Worm (Caenorhabditis elegans) whole organism, L4 larva: Measurements from ENCODE around the gene C28H8.5.
A peak's percentile ranks its signal among the peaks of the same experiment; 100 is the strongest.

ENCODE experiments used
- D1046.2 ChIP-seq: fragments of 200-800 bp; sonication (Bioruptor generic); IDR thresholded peaks from 2 replicates; pipeline ENCODE4 v1.3.6; 2022; ENCODE audit warnings: missing genetic modification characterization, missing compliant biosample characterization
- F10B5.3 ChIP-seq: sonication (generic microtip); optimal IDR thresholded peaks from 2 replicates; lab custom pipeline; 2016; ENCODE audit warnings: mild to moderate bottlenecking, missing genetic modification characterization, missing compliant biosample characterization
- F26F4.8 ChIP-seq: fragments of 200-800 bp; sonication (Bioruptor generic); conservative IDR thresholded peaks from 2 replicates; pipeline ENCODE4 v1.3.6; 2022; ENCODE audit warnings: missing genetic modification characterization, missing compliant biosample characterization
- F37D6.2 ChIP-seq: sonication (generic microtip); optimal IDR thresholded peaks from 2 replicates; lab custom pipeline; 2016; ENCODE audit warnings: mild to moderate bottlenecking, missing genetic modification characterization, missing compliant biosample characterization
- R02D3.7 ChIP-seq: fragments of 150-350 bp; sonication (generic microtip); optimal IDR thresholded peaks from 3 replicates; lab custom pipeline; 2014; ENCODE audit warnings: missing biosample characterization, missing genetic modification characterization
- T26A8.4 ChIP-seq: fragments of 200-800 bp; sonication (Bioruptor generic); IDR thresholded peaks from 2 replicates; pipeline ENCODE4 v1.3.6; 2022; ENCODE audit warnings: missing genetic modification characterization, missing compliant biosample characterization
- Y5F2A.4 ChIP-seq: fragments of 200-800 bp; sonication (Bioruptor generic); optimal IDR thresholded peaks from 2 replicates; lab custom pipeline; 2018; ENCODE audit warnings: mild to moderate bottlenecking, missing genetic modification characterization, missing compliant biosample characterization
- Y75B8A.6 ChIP-seq: fragments of 200-800 bp; sonication (Bioruptor generic); IDR thresholded peaks from 2 replicates; pipeline ENCODE4 v1.3.6; 2022; ENCODE audit warnings: missing genetic modification reagents, missing genetic modification characterization, missing compliant biosample characterization
- aha-1 ChIP-seq: fragments of 150-350 bp; peaks from one replicate; lab custom pipeline; 2014; ENCODE audit warnings: missing biosample characterization, missing genetic modification characterization
- aly-2 ChIP-seq: sonication (generic microtip); optimal IDR thresholded peaks from 2 replicates; lab custom pipeline; 2018; ENCODE audit warnings: missing biosample characterization, missing genetic modification characterization
- ama-1 ChIP-seq: fragments of 150-350 bp; optimal IDR thresholded peaks from 2 replicates; lab custom pipeline; 2014; ENCODE audit warnings: inconsistent platforms, mixed read lengths
- arid-1 ChIP-seq: fragments of 200-800 bp; sonication (Bioruptor generic); conservative IDR thresholded peaks from 2 replicates; pipeline ENCODE4 v1.3.6; 2022; ENCODE audit warnings: missing genetic modification reagents, missing genetic modification characterization, missing compliant biosample characterization
- ceh-20 ChIP-seq: fragments of 200-800 bp; sonication (Bioruptor generic); IDR thresholded peaks from 2 replicates; pipeline ENCODE4 v1.3.6; 2022; ENCODE audit warnings: missing genetic modification reagents, missing genetic modification characterization, missing compliant biosample characterization
- ceh-44 ChIP-seq: fragments of 200-800 bp; sonication (Bioruptor generic); IDR thresholded peaks from 2 replicates; pipeline ENCODE4 v1.3.6; 2022; ENCODE audit warnings: missing genetic modification reagents, missing genetic modification characterization, missing compliant biosample characterization
- ceh-82 ChIP-seq: sonication (generic microtip); optimal IDR thresholded peaks from 2 replicates; lab custom pipeline; 2017; ENCODE audit warnings: missing biosample characterization, missing genetic modification characterization
- dmd-6 ChIP-seq: fragments of 200-800 bp; sonication (Bioruptor generic); IDR thresholded peaks from 2 replicates; pipeline ENCODE4 v1.3.6; 2022; ENCODE audit warnings: missing genetic modification reagents, missing genetic modification characterization, missing compliant biosample characterization
- dmd-8 ChIP-seq: fragments of 200-800 bp; sonication (Bioruptor generic); IDR thresholded peaks from 2 replicates; pipeline ENCODE4 v1.3.6; 2022; ENCODE audit warnings: missing genetic modification characterization, missing compliant biosample characterization
- dpl-1 ChIP-seq: fragments of 150-350 bp; optimal IDR thresholded peaks from 2 replicates; lab custom pipeline; 2014; ENCODE audit warnings: missing biosample characterization, missing genetic modification reagents, missing genetic modification characterization
- duxl-1 ChIP-seq: sonication (generic microtip); optimal IDR thresholded peaks from 2 replicates; lab custom pipeline; 2016; ENCODE audit warnings: mild to moderate bottlenecking, missing genetic modification characterization, moderate library complexity, missing compliant biosample characterization; ENCODE audit not compliant: poor library complexity
- dve-1 ChIP-seq: sonication (generic microtip); optimal IDR thresholded peaks from 2 replicates; lab custom pipeline; 2017; ENCODE audit warnings: antibody characterized with exemption, mild to moderate bottlenecking, missing genetic modification characterization, missing compliant biosample characterization; ENCODE audit not compliant: insufficient read depth
- egl-43 ChIP-seq: fragments of 200-800 bp; sonication (Bioruptor generic); IDR thresholded peaks from 2 replicates; pipeline ENCODE4 v1.3.6; 2022; ENCODE audit warnings: missing genetic modification reagents, missing genetic modification characterization, missing compliant biosample characterization
- fkh-10 ChIP-seq: fragments of 150-350 bp; optimal IDR thresholded peaks from 2 replicates; lab custom pipeline; 2014; ENCODE audit warnings: missing biosample characterization, missing genetic modification reagents, missing genetic modification characterization
- hlh-11 ChIP-seq: fragments of 200-800 bp; sonication (Bioruptor generic); optimal IDR thresholded peaks from 2 replicates; lab custom pipeline; 2018; ENCODE audit warnings: mild to moderate bottlenecking, missing genetic modification characterization, missing compliant biosample characterization
- hlh-30 ChIP-seq: sonication (generic microtip); optimal IDR thresholded peaks from 2 replicates; lab custom pipeline; 2017; ENCODE audit warnings: antibody characterized with exemption, mild to moderate bottlenecking, missing genetic modification characterization, missing compliant biosample characterization; ENCODE audit not compliant: insufficient read depth
- jun-1 ChIP-seq: fragments of 150-350 bp; optimal IDR thresholded peaks from 2 replicates; lab custom pipeline; 2014; ENCODE audit warnings: missing biosample characterization, missing genetic modification reagents, missing genetic modification characterization
- lin-38 ChIP-seq: fragments of 200-800 bp; sonication (Bioruptor generic); IDR thresholded peaks from 2 replicates; pipeline ENCODE4 v1.3.6; 2022; ENCODE audit warnings: missing genetic modification reagents, missing genetic modification characterization, missing compliant biosample characterization
- lir-3 ChIP-seq: sonication (generic microtip); optimal IDR thresholded peaks from 2 replicates; lab custom pipeline; 2016; ENCODE audit warnings: mild to moderate bottlenecking, missing genetic modification characterization, missing compliant biosample characterization
- lsy-2 ChIP-seq, 2 experiments: fragments of 150-350 bp in 1 of 2; sonication (generic microtip) in 1 of 2; optimal IDR thresholded peaks; 2 replicates each; lab custom pipeline; 2014 to 2017; ENCODE audit warnings: missing biosample characterization in 2 of 2, missing genetic modification characterization in 2 of 2
- madf-5 ChIP-seq, 2 experiments: fragments of 200-800 bp; sonication (Bioruptor generic); IDR thresholded peaks; 2 replicates each; pipeline ENCODE4 v1.3.6; 2022; ENCODE audit warnings: missing compliant biosample characterization in 2 of 2, missing genetic modification characterization in 2 of 2
- madf-9 ChIP-seq: fragments of 200-800 bp; sonication (Bioruptor generic); conservative IDR thresholded peaks from 2 replicates; pipeline ENCODE4 v1.3.6; 2022; ENCODE audit warnings: missing genetic modification reagents, missing genetic modification characterization, missing compliant biosample characterization
- mdl-1 ChIP-seq, 2 experiments: fragments of 150-350 bp in 1 of 2; sonication (generic microtip) in 1 of 2; optimal IDR thresholded peaks; 2 replicates each; lab custom pipeline; 2014 to 2017; ENCODE audit warnings: missing biosample characterization in 2 of 2, missing genetic modification characterization in 2 of 2
- mdt-29 ChIP-seq: fragments of 200-800 bp; sonication (Bioruptor generic); IDR thresholded peaks from 2 replicates; pipeline ENCODE4 v1.3.6; 2022; ENCODE audit warnings: missing genetic modification reagents, missing genetic modification characterization, missing compliant biosample characterization
- mep-1 ChIP-seq: fragments of 150-350 bp; sonication (generic microtip); optimal IDR thresholded peaks from 3 replicates; lab custom pipeline; 2014; ENCODE audit warnings: missing biosample characterization, missing genetic modification characterization
- mes-2 ChIP-seq: sonication (generic microtip); optimal IDR thresholded peaks from 2 replicates; lab custom pipeline; 2016; ENCODE audit warnings: missing genotype, mild to moderate bottlenecking, missing genetic modification characterization, missing compliant biosample characterization; ENCODE audit not compliant: poor library complexity, severe bottlenecking
- mxl-3 ChIP-seq: fragments of 200-800 bp; sonication (Bioruptor generic); optimal IDR thresholded peaks from 2 replicates; lab custom pipeline; 2018; ENCODE audit warnings: mild to moderate bottlenecking, missing genetic modification characterization, missing compliant biosample characterization
- nhr-10 ChIP-seq: fragments of 150-350 bp; optimal IDR thresholded peaks from 2 replicates; lab custom pipeline; 2014; ENCODE audit warnings: missing biosample characterization, missing genetic modification characterization
- nhr-102 ChIP-seq: sonication (generic microtip); optimal IDR thresholded peaks from 2 replicates; lab custom pipeline; 2016; ENCODE audit warnings: mild to moderate bottlenecking, missing genetic modification characterization, moderate library complexity, missing compliant biosample characterization
- nhr-11 ChIP-seq: fragments of 150-350 bp; optimal IDR thresholded peaks from 2 replicates; lab custom pipeline; 2014; ENCODE audit warnings: missing biosample characterization, missing genetic modification characterization
- nhr-28 ChIP-seq: fragments of 150-350 bp; optimal IDR thresholded peaks from 2 replicates; lab custom pipeline; 2014; ENCODE audit warnings: missing biosample characterization, missing genetic modification characterization
- nhr-48 ChIP-seq: sonication (generic microtip); optimal IDR thresholded peaks from 2 replicates; lab custom pipeline; 2016; ENCODE audit warnings: mild to moderate bottlenecking, missing genetic modification characterization, missing compliant biosample characterization
- nhr-6 ChIP-seq: fragments of 150-350 bp; optimal IDR thresholded peaks from 2 replicates; lab custom pipeline; 2014; ENCODE audit warnings: missing biosample characterization, missing genetic modification characterization
- nhr-76 ChIP-seq: fragments of 150-350 bp; optimal IDR thresholded peaks from 2 replicates; lab custom pipeline; 2014; ENCODE audit warnings: missing biosample characterization, missing genetic modification characterization
- nhr-77 ChIP-seq: fragments of 150-350 bp; optimal IDR thresholded peaks from 2 replicates; lab custom pipeline; 2014; ENCODE audit warnings: missing biosample characterization, missing genetic modification characterization
- rbr-2 ChIP-seq: sonication (generic microtip); optimal IDR thresholded peaks from 2 replicates; lab custom pipeline; 2016; ENCODE audit warnings: missing genotype, missing genetic modification characterization, missing compliant biosample characterization
- sdz-12 ChIP-seq: fragments of 200-800 bp; sonication (Bioruptor generic); optimal IDR thresholded peaks from 2 replicates; lab custom pipeline; 2018; ENCODE audit warnings: mild to moderate bottlenecking, missing genetic modification characterization, missing compliant biosample characterization
- skn-1 ChIP-seq: fragments of 150-350 bp; optimal IDR thresholded peaks from 2 replicates; lab custom pipeline; 2014; ENCODE audit warnings: missing biosample characterization, missing genetic modification characterization
- snpc-1.2 ChIP-seq: fragments of 200-800 bp; sonication (Bioruptor generic); IDR thresholded peaks from 2 replicates; pipeline ENCODE4 v1.3.6; 2022; ENCODE audit warnings: missing genetic modification reagents, missing genetic modification characterization, missing compliant biosample characterization
- spr-1 ChIP-seq: sonication (generic microtip); optimal IDR thresholded peaks from 2 replicates; lab custom pipeline; 2016; ENCODE audit warnings: mild to moderate bottlenecking, missing genetic modification characterization, missing compliant biosample characterization
- tra-1 ChIP-seq: fragments of 200-800 bp; sonication (Bioruptor generic); IDR thresholded peaks from 2 replicates; pipeline ENCODE4 v1.3.6; 2022; ENCODE audit warnings: missing genetic modification reagents, missing genetic modification characterization, missing compliant biosample characterization
- unc-39 ChIP-seq: sonication (generic microtip); optimal IDR thresholded peaks from 2 replicates; lab custom pipeline; 2017; ENCODE audit warnings: missing biosample characterization, missing genetic modification characterization
- ztf-11 ChIP-seq: fragments of 150-350 bp; optimal IDR thresholded peaks from 2 replicates; lab custom pipeline; 2014; ENCODE audit warnings: missing biosample characterization, missing genetic modification characterization

The C28H8.5 gene

DNA sequence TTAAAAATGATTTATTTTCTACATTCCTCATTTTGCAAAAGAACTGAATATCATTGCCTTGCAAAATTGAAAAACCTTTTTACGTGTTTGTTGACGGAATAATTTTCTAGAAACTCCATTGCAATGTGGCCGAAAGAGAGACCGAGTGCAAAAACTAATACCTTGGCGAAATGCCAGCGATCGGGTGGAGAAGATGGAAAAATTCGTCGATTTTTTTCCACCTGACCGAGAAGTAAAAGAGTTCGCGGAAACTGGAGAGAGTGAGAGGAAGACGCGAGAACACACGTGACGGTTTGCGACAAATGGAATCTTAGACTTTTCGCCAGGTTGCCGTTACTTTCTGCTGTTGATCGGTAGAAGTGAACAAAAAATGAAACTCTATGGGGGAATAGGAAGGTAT is 42.4 kb upstream of the C28H8.5 start:
- TF ChIP-seq jun-1 (tag; lab: Kevin White, UChicago) (no peak), nhr-102 (no peak), lsy-2 (tag; optimal IDR thresholded peaks at IDR 0.05; lab: Kevin White, UChicago) (peak in 1 of 2 experiments; percentile 59), mdl-1 (tag; optimal IDR thresholded peaks at IDR 0.05; lab: Kevin White, UChicago) (peak; percentile 7 to 83), snpc-1.2 (no peak), aly-2 (tag; lab: Kevin White, UChicago) (no peak), D1046.2 (GFP tag; lab: Robert Waterston, UW) (no peak), fkh-10 (GFP tag; lab: Kevin White, UChicago) (no peak), F26F4.8 (GFP tag; lab: Robert Waterston, UW) (no peak), F37D6.2 (tag; lab: Kevin White, UChicago) (no peak), hlh-30 (tag; lab: Kevin White, UChicago) (peak; percentile 86), hlh-11 (tag; lab: Kevin White, UChicago) (peak; percentile 71), dmd-6 (GFP tag; lab: Robert Waterston, UW) (peak; percentile 65), egl-43 (GFP tag; lab: Robert Waterston, UW) (no peak), nhr-76 (no peak), T26A8.4 (GFP tag; lab: Robert Waterston, UW) (0 out of 2 replicates have a peak, but pooled peaks have one; percentile 23), nhr-28 (tag; lab: Kevin White, UChicago) (peak; percentile 76), nhr-11 (peak; percentile 74), mxl-3 (GFP tag; lab: Kevin White, UChicago) (peak; percentile 67), dpl-1 (GFP tag; lab: Kevin White, UChicago) (peak; percentile 6), ceh-20 (GFP tag; lab: Robert Waterston, UW) (no peak), Y75B8A.6 (GFP tag; lab: Robert Waterston, UW) (no peak), ztf-11 (no peak), mdt-29 (GFP tag; lab: Robert Waterston, UW) (no peak), tra-1 (GFP tag; lab: Robert Waterston, UW) (no peak), nhr-48 (tag; lab: Kevin White, UChicago) (peak; percentile 33), mep-1 (tag; lab: Kevin White, UChicago) (peak; percentile 50), dve-1 (tag; lab: Kevin White, UChicago) (peak; percentile 53), arid-1 (GFP tag; lab: Robert Waterston, UW) (no peak), nhr-6 (tag; lab: Kevin White, UChicago) (no peak), unc-39 (tag; lab: Kevin White, UChicago) (no peak), ama-1 (peak; percentile 2), nhr-77 (tag; lab: Kevin White, UChicago) (no peak)
- TF ChIP-seq, all 104 proteins: peak for 14

DNA sequence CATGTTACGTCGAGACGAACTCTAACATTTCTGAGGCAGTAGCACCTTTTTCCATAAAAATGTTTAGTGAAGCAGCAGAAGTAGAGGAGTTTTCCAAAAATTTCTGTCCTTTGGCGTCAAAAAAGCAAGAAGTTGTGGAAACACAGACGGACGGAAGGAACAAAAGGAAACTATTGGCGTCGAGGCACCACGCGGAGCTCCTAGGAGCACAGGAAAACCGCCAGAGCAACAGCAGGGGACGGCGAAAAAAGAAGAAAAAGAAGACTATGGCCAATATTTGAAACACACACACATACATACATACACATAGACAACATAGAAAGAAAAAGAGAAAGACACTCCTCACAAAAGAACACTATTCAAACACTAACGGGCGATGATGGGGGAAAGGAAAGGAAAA is 41.2 kb upstream of the C28H8.5 start:
- TF ChIP-seq dmd-8 (GFP tag; lab: Robert Waterston, UW) = no peak
- TF ChIP-seq skn-1 = no peak
- 0 out of 2 replicates have a peak, but pooled peaks have one; percentile 29 for TF ChIP-seq egl-43 (GFP tag; lab: Robert Waterston, UW)
- no peak for TF ChIP-seq jun-1 (tag; lab: Kevin White, UChicago)
- TF ChIP-seq mdt-29 (GFP tag; lab: Robert Waterston, UW) = no peak
- no peak for TF ChIP-seq lir-3 (tag; lab: Kevin White, UChicago)
- TF ChIP-seq nhr-28 (tag; lab: Kevin White, UChicago) = no peak
- no peak for TF ChIP-seq lin-38 (GFP tag; lab: Robert Waterston, UW)
- no peak for TF ChIP-seq sdz-12 (GFP tag; lab: Kevin White, UChicago)
- no peak for TF ChIP-seq ceh-44 (GFP tag; lab: Robert Waterston, UW)
- no peak for TF ChIP-seq aha-1
- no peak for TF ChIP-seq nhr-10 (tag; lab: Kevin White, UChicago)
- TF ChIP-seq madf-9 (GFP tag; lab: Robert Waterston, UW) = no peak
- no peak for TF ChIP-seq spr-1 (tag; lab: Kevin White, UChicago)
- TF ChIP-seq lsy-2 (tag; optimal IDR thresholded peaks at IDR 0.05; lab: Kevin White, UChicago) = peak in 1 of 2 experiments; percentile 26
- no peak for TF ChIP-seq ceh-82
- no peak for TF ChIP-seq ama-1
- no peak for TF ChIP-seq dmd-6 (GFP tag; lab: Robert Waterston, UW)
- TF ChIP-seq rbr-2 (tag; lab: Kevin White, UChicago) = peak; percentile 20
- no peak for TF ChIP-seq madf-5 (GFP tag; IDR thresholded peaks at IDR 0.05; lab: Robert Waterston, UW)
- peak; percentile 13 for TF ChIP-seq mes-2 (tag; lab: Kevin White, UChicago)
- no peak for TF ChIP-seq nhr-76
- TF ChIP-seq Y5F2A.4 = no peak
- TF ChIP-seq F10B5.3 = no peak
- no peak for TF ChIP-seq duxl-1 (tag; lab: Kevin White, UChicago)
- TF ChIP-seq R02D3.7 = no peak
